Worm (Caenorhabditis elegans) whole organism, L4 larva: ENCODE measurements around the gene nspc-3.

Source experiments
- F49E8.2 ChIP-seq: sonication (generic microtip); optimal IDR thresholded peaks from 2 replicates; lab custom pipeline; 2016; ENCODE audit warnings: missing compliant biosample characterization, mild to moderate bottlenecking, missing genetic modification characterization, borderline replicate concordance
- Y105C5A.15 ChIP-seq: fragments of 200-800 bp; sonication (Bioruptor generic); IDR thresholded peaks from 2 replicates; pipeline ENCODE4 v1.3.6; 2022; ENCODE audit warnings: missing genetic modification characterization, missing compliant biosample characterization
- Y75B8A.6 ChIP-seq: fragments of 200-800 bp; sonication (Bioruptor generic); IDR thresholded peaks from 2 replicates; pipeline ENCODE4 v1.3.6; 2022; ENCODE audit warnings: missing genetic modification reagents, missing genetic modification characterization, missing compliant biosample characterization
- aha-1 ChIP-seq: fragments of 150-350 bp; peaks from one replicate; lab custom pipeline; 2014; ENCODE audit warnings: missing biosample characterization, missing genetic modification characterization
- aly-2 ChIP-seq: sonication (generic microtip); optimal IDR thresholded peaks from 2 replicates; lab custom pipeline; 2018; ENCODE audit warnings: missing biosample characterization, missing genetic modification characterization
- ceh-20 ChIP-seq: fragments of 200-800 bp; sonication (Bioruptor generic); IDR thresholded peaks from 2 replicates; pipeline ENCODE4 v1.3.6; 2022; ENCODE audit warnings: missing genetic modification reagents, missing genetic modification characterization, missing compliant biosample characterization
- ceh-82 ChIP-seq: sonication (generic microtip); optimal IDR thresholded peaks from 2 replicates; lab custom pipeline; 2017; ENCODE audit warnings: missing biosample characterization, missing genetic modification characterization
- ctbp-1 ChIP-seq: fragments of 200-800 bp; sonication (Bioruptor generic); IDR thresholded peaks from 2 replicates; pipeline ENCODE4 v1.3.6; 2022; ENCODE audit warnings: missing genetic modification reagents, missing genetic modification characterization, missing compliant biosample characterization
- daf-16 ChIP-seq, 3 experiments: sonication (generic microtip); optimal IDR thresholded peaks; 2 replicates each; lab custom pipeline; 2016 to 2017; ENCODE audit warnings: missing genetic modification characterization in 3 of 3, missing genetic modification reagents in 3 of 3, mild to moderate bottlenecking in 2 of 3, missing compliant biosample characterization in 2 of 3, missing biosample characterization in 1 of 3, moderate library complexity in 1 of 3
- daf-8 ChIP-seq: fragments of 200-800 bp; sonication (Bioruptor generic); IDR thresholded peaks from 2 replicates; pipeline ENCODE4 v1.3.6; 2022; ENCODE audit warnings: missing genetic modification characterization, missing compliant biosample characterization
- dmd-6 ChIP-seq: fragments of 200-800 bp; sonication (Bioruptor generic); IDR thresholded peaks from 2 replicates; pipeline ENCODE4 v1.3.6; 2022; ENCODE audit warnings: missing genetic modification reagents, missing genetic modification characterization, missing compliant biosample characterization
- dve-1 ChIP-seq: sonication (generic microtip); optimal IDR thresholded peaks from 2 replicates; lab custom pipeline; 2017; ENCODE audit warnings: antibody characterized with exemption, mild to moderate bottlenecking, missing genetic modification characterization, missing compliant biosample characterization; ENCODE audit not compliant: insufficient read depth
- fkh-10 ChIP-seq: fragments of 150-350 bp; optimal IDR thresholded peaks from 2 replicates; lab custom pipeline; 2014; ENCODE audit warnings: missing biosample characterization, missing genetic modification reagents, missing genetic modification characterization
- hlh-30 ChIP-seq: sonication (generic microtip); optimal IDR thresholded peaks from 2 replicates; lab custom pipeline; 2017; ENCODE audit warnings: antibody characterized with exemption, mild to moderate bottlenecking, missing genetic modification characterization, missing compliant biosample characterization; ENCODE audit not compliant: insufficient read depth
- jun-1 ChIP-seq: fragments of 150-350 bp; optimal IDR thresholded peaks from 2 replicates; lab custom pipeline; 2014; ENCODE audit warnings: missing biosample characterization, missing genetic modification reagents, missing genetic modification characterization
- lin-1 ChIP-seq: fragments of 200-800 bp; sonication (Bioruptor generic); IDR thresholded peaks from 2 replicates; pipeline ENCODE4 v1.3.6; 2022; ENCODE audit warnings: missing genetic modification reagents, missing genetic modification characterization, missing compliant biosample characterization
- lin-13 ChIP-seq: fragments of 150-350 bp; optimal IDR thresholded peaks from 2 replicates; lab custom pipeline; 2014; ENCODE audit warnings: missing biosample characterization, missing genetic modification reagents, missing genetic modification characterization
- lin-15B ChIP-seq: fragments of 150-350 bp; sonication (generic microtip); optimal IDR thresholded peaks from 3 replicates; lab custom pipeline; 2014; ENCODE audit warnings: missing biosample characterization, missing genetic modification characterization
- lin-29 ChIP-seq: fragments of 200-800 bp; sonication (Bioruptor generic); IDR thresholded peaks from 2 replicates; pipeline ENCODE4 v1.3.6; 2022; ENCODE audit warnings: missing genetic modification reagents, missing genetic modification characterization, missing compliant biosample characterization
- lin-39 ChIP-seq: fragments of 150-350 bp; optimal IDR thresholded peaks from 2 replicates; lab custom pipeline; 2014; ENCODE audit warnings: missing biosample characterization, missing genetic modification reagents, missing genetic modification characterization
- mdl-1 ChIP-seq, 2 experiments: fragments of 150-350 bp in 1 of 2; sonication (generic microtip) in 1 of 2; optimal IDR thresholded peaks; 2 replicates each; lab custom pipeline; 2014 to 2017; ENCODE audit warnings: missing biosample characterization in 2 of 2, missing genetic modification characterization in 2 of 2
- nhr-10 ChIP-seq: fragments of 150-350 bp; optimal IDR thresholded peaks from 2 replicates; lab custom pipeline; 2014; ENCODE audit warnings: missing biosample characterization, missing genetic modification characterization
- nhr-28 ChIP-seq: fragments of 150-350 bp; optimal IDR thresholded peaks from 2 replicates; lab custom pipeline; 2014; ENCODE audit warnings: missing biosample characterization, missing genetic modification characterization
- nhr-42 ChIP-seq: fragments of 200-800 bp; sonication (Bioruptor generic); IDR thresholded peaks from 2 replicates; pipeline ENCODE4 v1.3.6; 2022; ENCODE audit warnings: missing genetic modification characterization, missing compliant biosample characterization
- nhr-77 ChIP-seq: fragments of 150-350 bp; optimal IDR thresholded peaks from 2 replicates; lab custom pipeline; 2014; ENCODE audit warnings: missing biosample characterization, missing genetic modification characterization
- pqm-1 ChIP-seq: sonication (generic microtip); optimal IDR thresholded peaks from 2 replicates; lab custom pipeline; 2017; ENCODE audit warnings: missing biosample characterization, missing genetic modification characterization
- unc-39 ChIP-seq: sonication (generic microtip); optimal IDR thresholded peaks from 2 replicates; lab custom pipeline; 2017; ENCODE audit warnings: missing biosample characterization, missing genetic modification characterization
- unc-62 ChIP-seq, 3 experiments: fragments of 150-350 bp in 1 of 3; sonication (generic microtip); optimal IDR thresholded peaks in 2 of 3; peaks in 1 of 3; 1 replicate in 1 of 3; 2 replicates in 2 of 3; lab custom pipeline; 2014 to 2017; ENCODE audit warnings: missing biosample characterization in 3 of 3, missing genetic modification characterization in 3 of 3, missing genetic modification reagents in 3 of 3, missing genotype in 1 of 3
- zfp-2 ChIP-seq: sonication (generic microtip); optimal IDR thresholded peaks from 2 replicates; lab custom pipeline; 2016; ENCODE audit warnings: mild to moderate bottlenecking, missing genetic modification characterization, missing compliant biosample characterization

The nspc-3 gene

ce11 chrX:8536791-8537190, at the start of gene nspc-3:
Gene nspc-3 (plus strand): TSS chrX:8537091.
- TF ChIP-seq Y75B8A.6 = no peak
- no peak for TF ChIP-seq daf-8 (GFP tag; lab: Robert Waterston, UW)
- TF ChIP-seq lin-1 (GFP tag; lab: Robert Waterston, UW) = no peak
- TF ChIP-seq nhr-42 (GFP tag; lab: Robert Waterston, UW) = no peak
- TF ChIP-seq lin-29 (GFP tag; lab: Robert Waterston, UW) = no peak
- TF ChIP-seq ceh-82 = no peak

DNA sequence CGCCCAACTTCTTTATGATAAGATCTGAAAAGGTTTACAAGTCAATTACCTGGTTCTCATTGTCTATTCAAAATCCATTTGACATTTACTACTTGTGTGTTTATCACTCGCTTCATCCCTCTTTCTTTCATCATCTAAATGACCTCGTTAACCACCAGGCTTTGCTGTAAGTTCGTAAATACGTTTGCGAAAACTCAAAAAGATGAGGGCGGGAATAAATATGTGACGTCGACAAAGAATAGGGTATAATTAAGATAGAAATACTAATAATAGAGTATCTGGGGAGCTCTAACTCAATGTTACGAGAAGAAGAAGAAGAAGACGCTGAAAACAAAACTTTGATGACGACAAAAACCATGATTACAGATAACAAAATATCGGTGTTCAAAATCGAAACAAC, 47.5 kb upstream of the nspc-3 start:
- TF ChIP-seq ctbp-1 (GFP tag; lab: Robert Waterston, UW) (no peak), unc-62 (GFP tag; optimal IDR thresholded peaks at IDR 0.05 in 1 of 2; lab: Kevin White, UChicago) (peak in 1 of 2 experiments; percentile 92), unc-62 (tag; optimal IDR thresholded peaks at IDR 0.05; lab: Kevin White, UChicago) (no peak), jun-1 (tag; lab: Kevin White, UChicago) (no peak), aha-1 (peak; percentile 52), daf-16 (GFP tag; optimal IDR thresholded peaks at IDR 0.05; lab: Kevin White, UChicago) (no peak), daf-16 (tag; optimal IDR thresholded peaks at IDR 0.05; lab: Kevin White, UChicago) (no peak)

- TF ChIP-seq nhr-10 (no peak), ctbp-1 (GFP tag; lab: Robert Waterston, UW) (0 out of 2 replicates have a peak, but pooled peaks have one; percentile 30), fkh-10 (peak; percentile 87), mdl-1 (tag; optimal IDR thresholded peaks at IDR 0.05; lab: Kevin White, UChicago) (no peak)
Observed at ce11 chrX:8489886-8490285, 47.0 kb upstream of the nspc-3 start.

DNA sequence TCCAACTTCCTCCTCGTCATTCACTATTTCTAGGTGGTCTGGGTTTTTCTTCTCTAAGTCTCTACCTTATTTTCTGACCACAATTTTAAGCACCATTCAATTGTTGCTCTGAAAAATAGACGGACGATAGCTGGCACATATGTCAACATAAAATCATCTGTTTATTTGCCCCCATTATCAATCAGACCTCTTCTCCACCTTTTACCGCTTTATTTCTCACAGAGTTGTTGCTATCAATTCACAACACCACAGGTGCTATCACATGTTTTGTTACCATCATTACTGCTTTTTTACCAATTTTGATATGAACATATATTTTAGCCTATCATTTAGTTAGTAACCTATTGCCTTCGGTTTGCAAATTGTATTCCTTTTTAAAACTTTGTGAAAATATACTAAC, 44.1 kb upstream of the nspc-3 start:
- peak; percentile 9 for TF ChIP-seq nhr-77 (tag; lab: Kevin White, UChicago)
- peak; percentile 19 for TF ChIP-seq pqm-1 (tag; lab: Kevin White, UChicago)
- TF ChIP-seq hlh-30 (tag; lab: Kevin White, UChicago) = peak; percentile 11
- peak; percentile 71 for TF ChIP-seq nhr-28 (tag; lab: Kevin White, UChicago)
- TF ChIP-seq daf-16 (GFP tag; optimal IDR thresholded peaks at IDR 0.05; lab: Kevin White, UChicago) = no peak
- TF ChIP-seq daf-16 (tag; optimal IDR thresholded peaks at IDR 0.05; lab: Kevin White, UChicago) = peak; percentile 91
- TF ChIP-seq zfp-2 (tag; lab: Kevin White, UChicago) = no peak
- peak; percentile 26 for TF ChIP-seq dve-1 (tag; lab: Kevin White, UChicago)
- no peak for TF ChIP-seq dmd-6 (GFP tag; lab: Robert Waterston, UW)

DNA sequence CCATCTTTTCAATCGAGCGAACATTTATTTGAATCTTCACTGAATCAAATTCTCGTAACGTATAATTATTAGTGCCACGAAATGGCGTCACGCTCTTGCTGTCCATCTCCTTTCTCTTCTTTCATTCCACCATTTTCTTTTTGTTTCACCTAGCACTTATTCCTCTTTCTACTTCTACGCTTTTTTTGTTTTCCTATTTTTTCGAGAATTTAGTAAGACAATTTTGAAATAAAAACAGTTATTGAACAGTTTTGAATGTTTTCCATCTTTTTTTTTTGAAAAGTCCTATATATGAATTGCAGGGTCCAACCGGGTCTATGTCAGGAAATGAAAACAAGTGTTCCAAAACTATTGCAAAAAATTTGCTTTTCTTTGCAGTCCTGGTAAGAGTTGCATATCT, 41.9 kb upstream of the nspc-3 start, which contains the start of gene T01B10.5:
TSS of gene T01B10.5 (plus strand) at position 301 of the 400 bp plus-strand sequence.
- TF ChIP-seq ctbp-1 (GFP tag; lab: Robert Waterston, UW) (no peak), lin-29 (GFP tag; lab: Robert Waterston, UW) (no peak), hlh-30 (tag; lab: Kevin White, UChicago) (no peak), lin-13 (GFP tag; lab: Kevin White, UChicago) (no peak), unc-39 (tag; lab: Kevin White, UChicago) (no peak), ceh-20 (GFP tag; lab: Robert Waterston, UW) (no peak)

- TF ChIP-seq lin-39 (tag; lab: Kevin White, UChicago) (no peak), F49E8.2 (tag; lab: Kevin White, UChicago) (no peak), nhr-77 (tag; lab: Kevin White, UChicago) (no peak), aly-2 (tag; lab: Kevin White, UChicago) (no peak), Y105C5A.15 (GFP tag; lab: Robert Waterston, UW) (no peak), daf-16 (GFP tag; optimal IDR thresholded peaks at IDR 0.05; lab: Kevin White, UChicago) (no peak), daf-16 (tag; optimal IDR thresholded peaks at IDR 0.05; lab: Kevin White, UChicago) (no peak), aha-1 (peak; percentile 13), lin-15B (no peak)
Observed at ce11 chrX:8499721-8500120, 37.2 kb upstream of the nspc-3 start, which contains the start of gene grd-14. Gene grd-14 (plus strand): TSS chrX:8500021.
